Worm (Caenorhabditis elegans) whole organism, early embryonic: Measurements from ENCODE around the gene gldi-8.
A peak's percentile ranks its signal among the peaks of the same experiment; 100 is the strongest.

Source experiments
- B0310.2 ChIP-seq: sonication (generic microtip); optimal IDR thresholded peaks from 2 replicates; lab custom pipeline; 2016; ENCODE audit warnings: mild to moderate bottlenecking, missing genetic modification characterization, missing compliant biosample characterization
- F13C5.2 ChIP-seq: sonication (generic microtip); optimal IDR thresholded peaks from 2 replicates; lab custom pipeline; 2017; ENCODE audit warnings: mild to moderate bottlenecking, missing genetic modification characterization, inconsistent platforms, missing compliant biosample characterization
- aly-1 ChIP-seq: sonication (generic microtip); optimal IDR thresholded peaks from 2 replicates; lab custom pipeline; 2016; ENCODE audit warnings: missing genetic modification characterization, missing compliant biosample characterization
- ama-1 ChIP-seq: fragments of 150-350 bp; optimal IDR thresholded peaks from 2 replicates; lab custom pipeline; 2014
- ceh-13 ChIP-seq: fragments of 200-800 bp; sonication (Bioruptor generic); optimal IDR thresholded peaks from 2 replicates; lab custom pipeline; 2018; ENCODE audit warnings: mild to moderate bottlenecking, missing genetic modification characterization, missing compliant biosample characterization
- ceh-36 ChIP-seq: sonication (generic microtip); optimal IDR thresholded peaks from 2 replicates; lab custom pipeline; 2016; ENCODE audit warnings: missing genetic modification characterization, inconsistent platforms, missing compliant biosample characterization
- ets-7 ChIP-seq: sonication (generic microtip); optimal IDR thresholded peaks from 2 replicates; lab custom pipeline; 2016; ENCODE audit warnings: missing genotype, missing genetic modification characterization, missing compliant biosample characterization
- flt-1 ChIP-seq: fragments of 200-800 bp; sonication (Bioruptor generic); IDR thresholded peaks from 2 replicates; pipeline ENCODE4 v1.3.6; 2022; ENCODE audit warnings: missing genetic modification characterization, missing compliant biosample characterization
- hmbx-1 ChIP-seq: sonication (generic microtip); optimal IDR thresholded peaks from 2 replicates; lab custom pipeline; 2016; ENCODE audit warnings: mild to moderate bottlenecking, missing genetic modification characterization, missing compliant biosample characterization
- hmg-4 ChIP-seq: fragments of 200-800 bp; sonication (Bioruptor generic); optimal IDR thresholded peaks from 2 replicates; lab custom pipeline; 2018; ENCODE audit warnings: mild to moderate bottlenecking, missing genetic modification characterization, missing compliant biosample characterization
- hnd-1 ChIP-seq: sonication (generic microtip); optimal IDR thresholded peaks from 2 replicates; lab custom pipeline; 2016; ENCODE audit warnings: missing genetic modification characterization, missing compliant biosample characterization
- pes-1 ChIP-seq: fragments of 200-800 bp; sonication (Bioruptor generic); IDR thresholded peaks from 2 replicates; pipeline ENCODE4 v1.3.6; 2022; ENCODE audit warnings: missing genetic modification reagents, missing genetic modification characterization, missing compliant biosample characterization
- scrt-1 ChIP-seq: fragments of 200-800 bp; sonication (Bioruptor generic); IDR thresholded peaks from 2 replicates; pipeline ENCODE4 v1.3.6; 2022; ENCODE audit warnings: missing genetic modification characterization, missing compliant biosample characterization
- sea-1 ChIP-seq: fragments of 200-800 bp; sonication (Bioruptor generic); conservative IDR thresholded peaks from 2 replicates; pipeline ENCODE4 v1.3.6; 2022; ENCODE audit warnings: missing genetic modification characterization, missing compliant biosample characterization
- tbx-11 ChIP-seq: fragments of 200-800 bp; sonication (Bioruptor generic); IDR thresholded peaks from 2 replicates; pipeline ENCODE4 v1.3.6; 2022; ENCODE audit warnings: missing genetic modification characterization, missing compliant biosample characterization
- tbx-37 ChIP-seq: fragments of 200-800 bp; sonication (Bioruptor generic); conservative IDR thresholded peaks from 2 replicates; pipeline ENCODE4 v1.3.6; 2022; ENCODE audit warnings: missing genetic modification reagents, missing genetic modification characterization, missing compliant biosample characterization
- tra-4 ChIP-seq: sonication (generic microtip); optimal IDR thresholded peaks from 2 replicates; lab custom pipeline; 2017; ENCODE audit warnings: missing genetic modification characterization, missing compliant biosample characterization

gldi-8 gene

DNA sequence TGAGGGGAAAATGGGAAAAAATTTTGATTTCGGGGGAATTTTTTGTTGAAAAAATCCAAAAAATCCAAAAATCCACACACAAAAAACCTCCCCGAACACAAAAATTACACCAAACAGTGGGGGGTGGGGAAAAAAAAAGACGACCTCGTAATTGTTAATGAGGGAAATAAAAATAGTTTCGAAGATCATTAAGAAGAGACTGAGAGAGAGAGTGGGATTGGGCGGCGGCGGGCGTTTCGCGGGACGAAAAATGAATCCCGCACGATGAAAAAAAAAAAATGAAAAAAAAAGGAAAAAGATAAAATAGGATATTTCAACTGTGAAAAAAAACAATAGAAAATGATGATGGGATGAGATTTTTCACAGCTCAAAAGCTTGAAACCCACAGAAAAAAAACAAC, at the start of gene gldi-8:
Gene gldi-8 (minus strand): TSS at position 58 of the 400 bp plus-strand sequence.
- no peak for TF ChIP-seq ceh-13 (GFP tag; lab: Kevin White, UChicago)
- TF ChIP-seq hmbx-1 (tag; lab: Kevin White, UChicago), result no peak
- TF ChIP-seq ama-1 (lab: Kevin White, UChicago), result no peak
- no peak for TF ChIP-seq scrt-1 (GFP tag; lab: Robert Waterston, UW)
- TF ChIP-seq tra-4 (tag; lab: Kevin White, UChicago), result no peak
- no peak for TF ChIP-seq tbx-37 (GFP tag; lab: Robert Waterston, UW)
- TF ChIP-seq hmg-4 (GFP tag; lab: Kevin White, UChicago), result no peak
- no peak for TF ChIP-seq hnd-1 (tag; lab: Kevin White, UChicago)
- no peak for TF ChIP-seq B0310.2 (tag; lab: Kevin White, UChicago)
- no peak for TF ChIP-seq ets-7 (tag; lab: Kevin White, UChicago)
- no peak for TF ChIP-seq flt-1
- TF ChIP-seq sea-1 (GFP tag; lab: Robert Waterston, UW), result no peak
- TF ChIP-seq tbx-11 (GFP tag; lab: Robert Waterston, UW), result no peak
- no peak for TF ChIP-seq pes-1 (GFP tag; lab: Robert Waterston, UW)
- no peak for TF ChIP-seq ceh-36 (tag; lab: Kevin White, UChicago)

DNA sequence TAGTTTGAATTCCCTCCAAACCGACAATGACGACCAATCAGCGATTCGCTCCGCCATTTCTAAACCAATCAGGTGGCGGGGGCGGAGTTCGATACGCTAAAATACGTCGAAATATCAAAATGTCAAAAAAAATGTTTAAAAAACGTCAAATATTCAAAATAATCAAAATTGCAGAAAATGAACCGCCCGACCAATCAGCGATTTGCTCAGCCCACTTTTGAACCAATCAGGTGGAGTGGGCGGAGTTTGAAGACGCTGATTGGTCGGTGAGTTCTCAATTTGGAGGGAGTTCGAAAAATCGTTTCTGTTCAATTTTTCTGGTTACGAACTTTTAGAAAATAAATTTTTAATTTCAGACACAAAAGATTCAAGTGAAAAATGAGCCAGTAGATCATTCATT, 45.1 kb upstream of the gldi-8 start:
- TF ChIP-seq ceh-13 (GFP tag; lab: Kevin White, UChicago) (no peak), hmg-4 (GFP tag; lab: Kevin White, UChicago) (no peak), scrt-1 (GFP tag; lab: Robert Waterston, UW) (no peak), tbx-11 (GFP tag; lab: Robert Waterston, UW) (no peak), sea-1 (GFP tag; lab: Robert Waterston, UW) (no peak), B0310.2 (tag; lab: Kevin White, UChicago) (no peak), pes-1 (GFP tag; lab: Robert Waterston, UW) (no peak), hmbx-1 (tag; lab: Kevin White, UChicago) (no peak), ceh-36 (tag; lab: Kevin White, UChicago) (no peak), ets-7 (tag; lab: Kevin White, UChicago) (no peak), aly-1 (tag; lab: Kevin White, UChicago) (no peak), tbx-37 (GFP tag; lab: Robert Waterston, UW) (no peak), hnd-1 (tag; lab: Kevin White, UChicago) (no peak), flt-1 (no peak)

DNA sequence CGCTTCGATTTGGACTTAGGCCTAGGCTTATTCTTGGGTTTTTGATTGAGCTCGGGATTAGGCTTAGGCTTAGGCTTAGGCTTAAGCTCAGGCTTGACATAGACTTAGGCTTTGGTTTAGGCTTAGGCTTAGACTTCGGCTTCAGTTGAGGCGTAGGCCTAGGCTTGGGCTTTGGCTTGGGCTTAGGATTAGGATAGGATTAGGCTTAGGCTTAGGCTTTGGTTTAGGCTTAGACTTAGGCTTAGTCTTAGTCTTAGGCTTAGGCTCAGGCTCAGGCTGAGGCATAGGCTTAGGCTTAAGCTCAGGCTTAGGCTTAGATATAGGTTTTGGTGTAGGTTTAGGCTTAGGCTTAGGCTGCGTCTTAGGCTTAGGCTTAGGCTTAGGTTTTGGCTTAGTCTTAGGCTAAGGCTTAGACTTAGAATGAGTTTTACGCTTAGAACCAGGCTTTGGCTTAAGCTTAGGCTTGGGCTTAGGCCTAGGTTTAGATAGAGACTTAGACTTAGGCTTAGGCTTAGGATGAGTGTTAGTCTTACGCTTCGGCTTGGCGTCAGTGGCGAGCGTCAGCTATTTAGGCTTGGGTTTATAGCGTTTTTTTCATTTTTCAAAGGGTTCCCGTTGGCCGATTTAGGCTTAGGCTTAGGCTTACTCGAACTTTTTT, 43.1 kb upstream of the gldi-8 start:
- TF ChIP-seq tra-4 (tag; lab: Kevin White, UChicago) (no peak), ceh-36 (tag; lab: Kevin White, UChicago) (peak; percentile 92)

DNA sequence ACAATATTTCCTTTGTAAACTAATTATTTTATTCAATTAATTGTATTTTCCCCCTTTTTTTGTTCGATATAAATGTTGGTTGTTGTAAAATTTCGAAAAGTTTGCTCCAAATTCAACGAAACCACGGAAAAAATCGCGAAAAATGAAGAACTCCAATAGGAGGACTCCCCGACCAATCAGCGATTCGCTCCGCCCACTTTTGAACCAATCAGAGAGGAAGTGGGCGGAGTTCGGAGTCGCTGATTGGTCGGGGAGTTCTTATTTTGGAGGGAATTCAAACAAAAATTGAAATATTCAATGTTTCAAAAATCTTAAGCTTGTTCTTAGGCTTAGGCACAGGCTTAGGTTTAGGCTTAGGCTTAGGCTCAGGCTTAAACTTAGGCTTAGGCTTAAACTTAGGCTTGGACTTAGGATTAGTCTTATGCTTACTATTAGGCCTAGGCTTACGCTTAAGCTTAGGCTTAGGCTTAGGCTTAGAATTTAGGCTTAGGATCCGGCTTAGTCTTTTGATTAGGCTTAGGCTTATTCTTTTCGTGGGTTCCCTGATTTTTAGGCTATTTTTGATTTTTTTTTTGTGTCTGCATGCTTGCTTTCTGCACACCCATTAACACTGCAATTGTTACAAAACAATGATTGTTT, 41.0 kb upstream of the gldi-8 start:
- TF ChIP-seq pes-1 (GFP tag; lab: Robert Waterston, UW), result no peak
- TF ChIP-seq ceh-13 (GFP tag; lab: Kevin White, UChicago), result no peak
- no peak for TF ChIP-seq tbx-11 (GFP tag; lab: Robert Waterston, UW)
- no peak for TF ChIP-seq tbx-37 (GFP tag; lab: Robert Waterston, UW)
- TF ChIP-seq flt-1, result no peak
- TF ChIP-seq hmg-4 (GFP tag; lab: Kevin White, UChicago), result no peak
- TF ChIP-seq ets-7 (tag; lab: Kevin White, UChicago), result no peak
- TF ChIP-seq ceh-36 (tag; lab: Kevin White, UChicago), result peak; percentile 79

DNA sequence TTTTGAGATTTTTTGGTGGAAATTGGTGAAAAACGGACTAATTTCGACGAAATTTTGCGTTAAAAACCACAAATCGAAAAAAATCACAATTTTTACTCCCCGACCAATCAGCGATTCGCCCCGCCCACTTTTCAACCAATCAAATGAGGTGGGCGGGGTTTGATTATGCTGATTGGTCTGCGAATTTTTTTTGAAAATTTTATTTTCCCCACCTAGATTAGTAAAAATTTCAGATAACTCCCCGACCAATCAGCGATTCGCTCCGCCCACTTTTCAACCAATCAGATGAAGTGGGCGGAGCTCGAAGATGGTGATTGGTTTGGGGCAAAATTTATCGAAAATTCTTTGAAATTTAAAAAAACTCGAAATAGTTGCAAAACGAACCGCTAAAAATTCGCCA, 39.7 kb upstream of the gldi-8 start:
- TF ChIP-seq ama-1 (lab: Kevin White, UChicago) (no peak), hnd-1 (tag; lab: Kevin White, UChicago) (no peak), B0310.2 (tag; lab: Kevin White, UChicago) (no peak), aly-1 (tag; lab: Kevin White, UChicago) (no peak), ceh-13 (GFP tag; lab: Kevin White, UChicago) (no peak), pes-1 (GFP tag; lab: Robert Waterston, UW) (no peak), F13C5.2 (tag; lab: Kevin White, UChicago) (no peak), ets-7 (tag; lab: Kevin White, UChicago) (no peak), tbx-37 (GFP tag; lab: Robert Waterston, UW) (no peak), hmg-4 (GFP tag; lab: Kevin White, UChicago) (no peak)

DNA sequence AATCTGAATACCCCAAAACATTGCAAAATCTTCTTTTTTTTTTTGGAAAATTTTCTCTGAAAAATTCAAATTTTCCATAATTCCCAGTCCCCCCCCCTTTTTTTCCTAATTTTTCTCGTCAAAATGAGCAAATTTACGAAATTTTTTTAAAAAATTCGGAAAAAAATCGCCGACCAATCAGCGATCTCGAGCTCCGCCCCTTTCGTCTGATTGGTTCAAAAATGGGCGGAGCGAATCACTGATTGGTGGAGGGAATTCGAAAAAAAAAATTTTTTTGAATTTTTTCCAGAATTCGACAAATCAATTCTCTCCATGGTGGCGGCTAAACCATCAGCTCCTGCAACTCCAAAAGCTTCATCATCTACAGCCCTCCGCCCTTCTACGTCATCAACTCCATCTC, 39.1 kb upstream of the gldi-8 start:
- TF ChIP-seq flt-1 (no peak), tbx-11 (GFP tag; lab: Robert Waterston, UW) (no peak), tbx-37 (GFP tag; lab: Robert Waterston, UW) (no peak), ceh-13 (GFP tag; lab: Kevin White, UChicago) (no peak), ceh-36 (tag; lab: Kevin White, UChicago) (no peak), hmg-4 (GFP tag; lab: Kevin White, UChicago) (no peak), ets-7 (tag; lab: Kevin White, UChicago) (no peak), hmbx-1 (tag; lab: Kevin White, UChicago) (no peak), aly-1 (tag; lab: Kevin White, UChicago) (no peak), ama-1 (lab: Kevin White, UChicago) (no peak), pes-1 (GFP tag; lab: Robert Waterston, UW) (no peak), B0310.2 (tag; lab: Kevin White, UChicago) (no peak), sea-1 (GFP tag; lab: Robert Waterston, UW) (no peak), scrt-1 (GFP tag; lab: Robert Waterston, UW) (no peak), F13C5.2 (tag; lab: Kevin White, UChicago) (no peak), tra-4 (tag; lab: Kevin White, UChicago) (no peak), hnd-1 (tag; lab: Kevin White, UChicago) (no peak)
